Worm (Caenorhabditis elegans) whole organism, early embryonic: ENCODE results near the gene srz-64.
"Not testable (repeated sequence)": the region's sequence is repeated elsewhere in the genome, so short reads cannot be mapped to it uniquely, and the experiment has no call there.

Source experiments
- B0310.2 ChIP-seq: sonication (generic microtip); optimal IDR thresholded peaks from 2 replicates; lab custom pipeline; 2016; ENCODE audit warnings: mild to moderate bottlenecking, missing genetic modification characterization, missing compliant biosample characterization
- F13C5.2 ChIP-seq: sonication (generic microtip); optimal IDR thresholded peaks from 2 replicates; lab custom pipeline; 2017; ENCODE audit warnings: mild to moderate bottlenecking, missing genetic modification characterization, inconsistent platforms, missing compliant biosample characterization
- aly-1 ChIP-seq: sonication (generic microtip); optimal IDR thresholded peaks from 2 replicates; lab custom pipeline; 2016; ENCODE audit warnings: missing genetic modification characterization, missing compliant biosample characterization
- ama-1 ChIP-seq: fragments of 150-350 bp; optimal IDR thresholded peaks from 2 replicates; lab custom pipeline; 2014
- ceh-13 ChIP-seq: fragments of 200-800 bp; sonication (Bioruptor generic); optimal IDR thresholded peaks from 2 replicates; lab custom pipeline; 2018; ENCODE audit warnings: mild to moderate bottlenecking, missing genetic modification characterization, missing compliant biosample characterization
- ceh-36 ChIP-seq: sonication (generic microtip); optimal IDR thresholded peaks from 2 replicates; lab custom pipeline; 2016; ENCODE audit warnings: missing genetic modification characterization, inconsistent platforms, missing compliant biosample characterization
- ets-7 ChIP-seq: sonication (generic microtip); optimal IDR thresholded peaks from 2 replicates; lab custom pipeline; 2016; ENCODE audit warnings: missing genotype, missing genetic modification characterization, missing compliant biosample characterization
- flt-1 ChIP-seq: fragments of 200-800 bp; sonication (Bioruptor generic); IDR thresholded peaks from 2 replicates; pipeline ENCODE4 v1.3.6; 2022; ENCODE audit warnings: missing genetic modification characterization, missing compliant biosample characterization
- hmbx-1 ChIP-seq: sonication (generic microtip); optimal IDR thresholded peaks from 2 replicates; lab custom pipeline; 2016; ENCODE audit warnings: mild to moderate bottlenecking, missing genetic modification characterization, missing compliant biosample characterization
- hmg-4 ChIP-seq: fragments of 200-800 bp; sonication (Bioruptor generic); optimal IDR thresholded peaks from 2 replicates; lab custom pipeline; 2018; ENCODE audit warnings: mild to moderate bottlenecking, missing genetic modification characterization, missing compliant biosample characterization
- hnd-1 ChIP-seq: sonication (generic microtip); optimal IDR thresholded peaks from 2 replicates; lab custom pipeline; 2016; ENCODE audit warnings: missing genetic modification characterization, missing compliant biosample characterization
- pes-1 ChIP-seq: fragments of 200-800 bp; sonication (Bioruptor generic); IDR thresholded peaks from 2 replicates; pipeline ENCODE4 v1.3.6; 2022; ENCODE audit warnings: missing genetic modification reagents, missing genetic modification characterization, missing compliant biosample characterization
- scrt-1 ChIP-seq: fragments of 200-800 bp; sonication (Bioruptor generic); IDR thresholded peaks from 2 replicates; pipeline ENCODE4 v1.3.6; 2022; ENCODE audit warnings: missing genetic modification characterization, missing compliant biosample characterization
- sea-1 ChIP-seq: fragments of 200-800 bp; sonication (Bioruptor generic); conservative IDR thresholded peaks from 2 replicates; pipeline ENCODE4 v1.3.6; 2022; ENCODE audit warnings: missing genetic modification characterization, missing compliant biosample characterization
- tbx-11 ChIP-seq: fragments of 200-800 bp; sonication (Bioruptor generic); IDR thresholded peaks from 2 replicates; pipeline ENCODE4 v1.3.6; 2022; ENCODE audit warnings: missing genetic modification characterization, missing compliant biosample characterization
- tbx-37 ChIP-seq: fragments of 200-800 bp; sonication (Bioruptor generic); conservative IDR thresholded peaks from 2 replicates; pipeline ENCODE4 v1.3.6; 2022; ENCODE audit warnings: missing genetic modification reagents, missing genetic modification characterization, missing compliant biosample characterization
- tra-4 ChIP-seq: sonication (generic microtip); optimal IDR thresholded peaks from 2 replicates; lab custom pipeline; 2017; ENCODE audit warnings: missing genetic modification characterization, missing compliant biosample characterization

Gene srz-64

DNA sequence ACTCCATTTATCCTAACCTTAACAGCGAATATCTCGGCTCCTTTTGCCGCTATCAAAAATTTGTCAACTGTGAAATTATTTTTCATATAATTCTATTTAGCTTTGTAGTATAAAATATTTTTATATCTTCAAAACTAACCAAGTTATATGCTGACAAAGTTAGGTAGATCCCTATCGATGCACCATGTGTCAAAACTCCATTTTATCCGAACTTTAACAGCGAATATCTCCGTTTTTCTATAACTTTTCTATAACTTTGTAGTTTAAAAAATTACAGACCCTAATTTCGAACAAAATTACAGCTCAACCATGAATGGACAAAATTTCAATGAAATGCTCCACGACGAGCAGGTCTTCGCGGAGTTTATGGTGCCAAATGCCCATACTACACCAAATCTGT is 2.7 kb upstream of the srz-64 start, which contains the start of gene Y57G7A.2:
Y57G7A.2 (plus strand) TSS at position 301 of the 400 bp plus-strand sequence.
- no peak for TF ChIP-seq ceh-13 (GFP tag; lab: Kevin White, UChicago)
- no peak for TF ChIP-seq hmbx-1 (tag; lab: Kevin White, UChicago)
- TF ChIP-seq tra-4 (tag; lab: Kevin White, UChicago) = no peak
- no peak for TF ChIP-seq pes-1 (GFP tag; lab: Robert Waterston, UW)

DNA sequence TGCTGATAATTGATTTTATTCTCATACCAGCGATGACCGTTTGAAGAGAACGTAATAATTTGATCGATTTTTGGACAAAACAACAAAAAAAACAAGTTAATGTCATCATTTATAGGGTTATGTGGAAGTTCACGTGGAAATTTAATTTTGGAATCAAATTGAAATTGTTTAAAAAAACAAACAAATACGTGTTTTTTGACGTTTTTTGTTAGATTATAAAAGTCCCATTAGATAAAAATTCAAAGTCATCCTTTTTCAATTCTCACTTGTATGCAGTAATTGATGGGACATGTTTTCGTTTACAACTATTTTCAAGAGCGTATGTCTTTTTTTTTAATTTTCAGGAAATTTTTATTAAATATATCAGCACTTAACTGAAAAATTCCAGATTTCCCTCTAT is 7.5 kb downstream of the srz-64 start, which contains the start of the genes Y57G7A.6 and Y57G7A.3:
Y57G7A.6 (minus strand) TSS at position 101 of the 400 bp plus-strand sequence.
Y57G7A.3 (plus strand) TSS at position 269 of the 400 bp plus-strand sequence.
- TF ChIP-seq B0310.2 (tag; lab: Kevin White, UChicago) (no peak), tbx-37 (no peak), aly-1 (tag; lab: Kevin White, UChicago) (no peak), F13C5.2 (tag; lab: Kevin White, UChicago) (no peak), flt-1 (no peak), pes-1 (GFP tag; lab: Robert Waterston, UW) (no peak), tbx-11 (GFP tag; lab: Robert Waterston, UW) (no peak), hnd-1 (no peak), hmg-4 (no peak), tra-4 (tag; lab: Kevin White, UChicago) (no peak), scrt-1 (GFP tag; lab: Robert Waterston, UW) (no peak), hmbx-1 (tag; lab: Kevin White, UChicago) (no peak), ceh-36 (tag; lab: Kevin White, UChicago) (no peak), sea-1 (GFP tag; lab: Robert Waterston, UW) (no peak), ceh-13 (GFP tag; lab: Kevin White, UChicago) (no peak), ets-7 (no peak), ama-1 (no peak)

DNA sequence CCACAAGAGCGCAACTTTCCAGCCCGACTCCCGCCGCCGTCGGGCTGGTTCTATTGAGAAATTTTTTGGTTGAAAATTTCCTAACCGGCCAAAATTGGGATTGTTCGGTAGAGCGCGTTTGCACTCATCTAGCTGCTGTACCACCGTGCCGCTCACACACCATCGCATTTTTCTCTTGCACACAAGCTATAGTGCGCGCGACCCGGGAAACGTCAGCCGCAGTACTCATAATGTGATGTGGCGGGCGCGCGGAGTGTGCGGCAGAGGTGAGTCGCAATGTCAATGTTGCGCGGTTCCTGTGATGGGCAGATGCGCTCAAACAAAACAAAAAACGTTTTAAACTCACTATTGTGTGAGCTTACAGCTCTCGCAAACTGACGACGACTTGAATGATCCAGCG is 8.1 kb downstream of the srz-64 start:
- TF ChIP-seq pes-1 (GFP tag; lab: Robert Waterston, UW) = no peak
- no peak for TF ChIP-seq tbx-37
- no peak for TF ChIP-seq ceh-36 (tag; lab: Kevin White, UChicago)
- TF ChIP-seq scrt-1 (GFP tag; lab: Robert Waterston, UW) = no peak
- no peak for TF ChIP-seq flt-1
- no peak for TF ChIP-seq hmbx-1 (tag; lab: Kevin White, UChicago)
- TF ChIP-seq tra-4 (tag; lab: Kevin White, UChicago) = no peak
- TF ChIP-seq F13C5.2 (tag; lab: Kevin White, UChicago) = no peak
- no peak for TF ChIP-seq ceh-13 (GFP tag; lab: Kevin White, UChicago)
- no peak for TF ChIP-seq hmg-4
- no peak for TF ChIP-seq B0310.2 (tag; lab: Kevin White, UChicago)
- no peak for TF ChIP-seq hnd-1

DNA sequence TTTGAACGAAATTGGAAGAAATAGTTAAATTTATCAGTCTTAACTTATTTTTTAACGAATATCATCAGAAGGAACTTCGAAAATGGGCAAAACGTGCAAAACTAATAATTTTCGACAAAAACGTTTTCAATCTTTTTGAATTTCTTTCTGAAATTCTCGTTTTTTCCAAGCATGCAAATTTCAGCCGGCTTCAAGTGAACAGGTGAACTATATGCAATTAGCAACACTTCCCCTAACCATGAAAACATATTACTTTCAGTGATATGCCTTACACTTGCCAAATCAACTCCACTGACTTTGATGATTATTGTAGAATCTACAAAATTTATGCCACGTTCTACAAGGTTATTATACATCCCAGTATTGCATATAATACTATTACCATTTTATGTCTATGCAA is 14.7 kb downstream of the srz-64 start, which contains the start of gene srz-63:
srz-63 (plus strand) TSS at position 301 of the 400 bp plus-strand sequence.
- TF ChIP-seq scrt-1 (GFP tag; lab: Robert Waterston, UW); aly-1 (tag; lab: Kevin White, UChicago); tbx-37: not testable (repeated sequence)

- TF ChIP-seq scrt-1 (GFP tag; lab: Robert Waterston, UW) (no peak), tbx-11 (GFP tag; lab: Robert Waterston, UW) (no peak), hmg-4 (no peak), F13C5.2 (tag; lab: Kevin White, UChicago) (no peak), ets-7 (no peak)
Observed at ce11 chrII:1276778-1277177, 16.3 kb downstream of the srz-64 start, which contains the start of gene Y57G7A.11. TSS of gene Y57G7A.11 (minus strand) at chrII:1276878.

ce11 chrII:1275439-1275838 is 17.6 kb downstream of the srz-64 start, which contains the start of gene Y57G7A.5:
TSS of gene Y57G7A.5 (minus strand) at chrII:1275539.
- no peak for TF ChIP-seq sea-1 (GFP tag; lab: Robert Waterston, UW)
- no peak for TF ChIP-seq scrt-1 (GFP tag; lab: Robert Waterston, UW)
- no peak for TF ChIP-seq hmg-4
- TF ChIP-seq hnd-1 = no peak
- no peak for TF ChIP-seq aly-1 (tag; lab: Kevin White, UChicago)
- TF ChIP-seq F13C5.2 (tag; lab: Kevin White, UChicago) = no peak
- TF ChIP-seq tbx-37 = no peak

- TF ChIP-seq aly-1 (tag; lab: Kevin White, UChicago) (no peak), ceh-13 (GFP tag; lab: Kevin White, UChicago) (no peak), hnd-1 (no peak), B0310.2 (tag; lab: Kevin White, UChicago) (no peak), sea-1 (GFP tag; lab: Robert Waterston, UW) (no peak), hmg-4 (no peak), pes-1 (GFP tag; lab: Robert Waterston, UW) (no peak), ama-1 (no peak), F13C5.2 (tag; lab: Kevin White, UChicago) (no peak), ceh-36 (tag; lab: Kevin White, UChicago) (no peak), tbx-11 (GFP tag; lab: Robert Waterston, UW) (no peak), ets-7 (no peak), hmbx-1 (tag; lab: Kevin White, UChicago) (no peak), scrt-1 (GFP tag; lab: Robert Waterston, UW) (no peak), tra-4 (tag; lab: Kevin White, UChicago) (no peak), tbx-37 (no peak), flt-1 (no peak)
Observed at ce11 chrII:1271814-1272213, 21.2 kb downstream of the srz-64 start, which contains the start of gene srw-66. TSS of gene srw-66 (minus strand) at chrII:1271914.

DNA sequence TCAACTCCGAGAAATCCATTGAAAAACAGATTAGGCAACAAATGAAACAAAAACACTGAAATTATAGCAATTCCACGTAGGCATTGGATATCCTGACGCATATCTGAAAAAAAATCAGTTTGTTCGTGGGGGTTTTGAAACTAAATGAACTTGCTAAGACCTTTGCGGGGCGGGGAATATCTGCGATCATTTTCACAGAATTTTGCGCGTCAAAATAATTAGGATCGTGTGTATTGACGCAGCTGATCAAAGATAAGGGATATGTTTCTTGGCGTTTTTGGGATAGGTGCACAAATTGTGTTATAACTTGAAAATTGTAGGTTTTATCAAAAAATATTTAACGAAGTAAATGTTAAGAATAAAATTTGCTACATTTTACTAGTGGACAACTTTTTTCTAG is 26.3 kb downstream of the srz-64 start, which contains the start of gene oac-30:
oac-30 (minus strand) TSS at position 101 of the 400 bp plus-strand sequence.
- TF ChIP-seq hmbx-1 (tag; lab: Kevin White, UChicago) (no peak), hnd-1 (no peak), ama-1 (no peak), flt-1 (no peak), ceh-36 (tag; lab: Kevin White, UChicago) (no peak), F13C5.2 (tag; lab: Kevin White, UChicago) (no peak), tbx-37 (no peak), scrt-1 (GFP tag; lab: Robert Waterston, UW) (no peak), sea-1 (GFP tag; lab: Robert Waterston, UW) (no peak), ceh-13 (GFP tag; lab: Kevin White, UChicago) (no peak), tbx-11 (GFP tag; lab: Robert Waterston, UW) (no peak), hmg-4 (no peak), B0310.2 (tag; lab: Kevin White, UChicago) (no peak), aly-1 (tag; lab: Kevin White, UChicago) (no peak)
